Worm (Caenorhabditis elegans) whole organism, early embryonic: ENCODE data around the gene T13H5.1.

Source experiments
- B0310.2 ChIP-seq: sonication (generic microtip); optimal IDR thresholded peaks from 2 replicates; lab custom pipeline; 2016; ENCODE audit warnings: mild to moderate bottlenecking, missing genetic modification characterization, missing compliant biosample characterization
- F13C5.2 ChIP-seq: sonication (generic microtip); optimal IDR thresholded peaks from 2 replicates; lab custom pipeline; 2017; ENCODE audit warnings: mild to moderate bottlenecking, missing genetic modification characterization, inconsistent platforms, missing compliant biosample characterization
- aly-1 ChIP-seq: sonication (generic microtip); optimal IDR thresholded peaks from 2 replicates; lab custom pipeline; 2016; ENCODE audit warnings: missing genetic modification characterization, missing compliant biosample characterization
- ama-1 ChIP-seq: fragments of 150-350 bp; optimal IDR thresholded peaks from 2 replicates; lab custom pipeline; 2014
- ceh-13 ChIP-seq: fragments of 200-800 bp; sonication (Bioruptor generic); optimal IDR thresholded peaks from 2 replicates; lab custom pipeline; 2018; ENCODE audit warnings: mild to moderate bottlenecking, missing genetic modification characterization, missing compliant biosample characterization
- ceh-36 ChIP-seq: sonication (generic microtip); optimal IDR thresholded peaks from 2 replicates; lab custom pipeline; 2016; ENCODE audit warnings: missing genetic modification characterization, inconsistent platforms, missing compliant biosample characterization
- ets-7 ChIP-seq: sonication (generic microtip); optimal IDR thresholded peaks from 2 replicates; lab custom pipeline; 2016; ENCODE audit warnings: missing genotype, missing genetic modification characterization, missing compliant biosample characterization
- flt-1 ChIP-seq: fragments of 200-800 bp; sonication (Bioruptor generic); IDR thresholded peaks from 2 replicates; pipeline ENCODE4 v1.3.6; 2022; ENCODE audit warnings: missing genetic modification characterization, missing compliant biosample characterization
- hmbx-1 ChIP-seq: sonication (generic microtip); optimal IDR thresholded peaks from 2 replicates; lab custom pipeline; 2016; ENCODE audit warnings: mild to moderate bottlenecking, missing genetic modification characterization, missing compliant biosample characterization
- hmg-4 ChIP-seq: fragments of 200-800 bp; sonication (Bioruptor generic); optimal IDR thresholded peaks from 2 replicates; lab custom pipeline; 2018; ENCODE audit warnings: mild to moderate bottlenecking, missing genetic modification characterization, missing compliant biosample characterization
- hnd-1 ChIP-seq: sonication (generic microtip); optimal IDR thresholded peaks from 2 replicates; lab custom pipeline; 2016; ENCODE audit warnings: missing genetic modification characterization, missing compliant biosample characterization
- pes-1 ChIP-seq: fragments of 200-800 bp; sonication (Bioruptor generic); IDR thresholded peaks from 2 replicates; pipeline ENCODE4 v1.3.6; 2022; ENCODE audit warnings: missing genetic modification reagents, missing genetic modification characterization, missing compliant biosample characterization
- scrt-1 ChIP-seq: fragments of 200-800 bp; sonication (Bioruptor generic); IDR thresholded peaks from 2 replicates; pipeline ENCODE4 v1.3.6; 2022; ENCODE audit warnings: missing genetic modification characterization, missing compliant biosample characterization
- sea-1 ChIP-seq: fragments of 200-800 bp; sonication (Bioruptor generic); conservative IDR thresholded peaks from 2 replicates; pipeline ENCODE4 v1.3.6; 2022; ENCODE audit warnings: missing genetic modification characterization, missing compliant biosample characterization
- tbx-11 ChIP-seq: fragments of 200-800 bp; sonication (Bioruptor generic); IDR thresholded peaks from 2 replicates; pipeline ENCODE4 v1.3.6; 2022; ENCODE audit warnings: missing genetic modification characterization, missing compliant biosample characterization
- tbx-37 ChIP-seq: fragments of 200-800 bp; sonication (Bioruptor generic); conservative IDR thresholded peaks from 2 replicates; pipeline ENCODE4 v1.3.6; 2022; ENCODE audit warnings: missing genetic modification reagents, missing genetic modification characterization, missing compliant biosample characterization
- tra-4 ChIP-seq: sonication (generic microtip); optimal IDR thresholded peaks from 2 replicates; lab custom pipeline; 2017; ENCODE audit warnings: missing genetic modification characterization, missing compliant biosample characterization

The T13H5.1 gene

ce11 chrII:8532015-8532414 is 23.2 kb upstream of the T13H5.1 start:
- TF ChIP-seq ets-7 (tag; lab: Kevin White, UChicago) = no peak
- no peak for TF ChIP-seq hmbx-1 (tag; lab: Kevin White, UChicago)
- TF ChIP-seq tbx-37 (GFP tag; lab: Robert Waterston, UW) = no peak
- TF ChIP-seq hmg-4 = no peak
- no peak for TF ChIP-seq flt-1 (GFP tag; lab: Robert Waterston, UW)
- TF ChIP-seq tra-4 (tag; lab: Kevin White, UChicago) = no peak
- TF ChIP-seq aly-1 (tag; lab: Kevin White, UChicago) = no peak
- TF ChIP-seq pes-1 (GFP tag; lab: Robert Waterston, UW) = no peak
- TF ChIP-seq sea-1 (GFP tag; lab: Robert Waterston, UW) = no peak
- no peak for TF ChIP-seq ceh-36 (tag; lab: Kevin White, UChicago)
- no peak for TF ChIP-seq F13C5.2
- no peak for TF ChIP-seq tbx-11
- no peak for TF ChIP-seq hnd-1
- no peak for TF ChIP-seq ceh-13

- TF ChIP-seq scrt-1 (GFP tag; lab: Robert Waterston, UW) = no peak
- no peak for TF ChIP-seq pes-1 (GFP tag; lab: Robert Waterston, UW)
- no peak for TF ChIP-seq B0310.2
- TF ChIP-seq ceh-13 = no peak
- TF ChIP-seq aly-1 (tag; lab: Kevin White, UChicago) = no peak
- TF ChIP-seq hmg-4 = no peak
These were observed 22.4 kb upstream of the T13H5.1 start, which contains the start of gene gldi-7 for ce11 chrII:8531181-8531759. Gene gldi-7 (minus strand): TSS chrII:8531222.

- no peak for TF ChIP-seq tbx-11
- TF ChIP-seq flt-1 (GFP tag; lab: Robert Waterston, UW) = no peak
- no peak for TF ChIP-seq pes-1 (GFP tag; lab: Robert Waterston, UW)
- no peak for TF ChIP-seq tra-4 (tag; lab: Kevin White, UChicago)
- no peak for TF ChIP-seq ceh-13
- TF ChIP-seq sea-1 (GFP tag; lab: Robert Waterston, UW) = no peak
- TF ChIP-seq hmg-4 = no peak
- no peak for TF ChIP-seq hmbx-1 (tag; lab: Kevin White, UChicago)
- TF ChIP-seq B0310.2 = no peak
- TF ChIP-seq ama-1 (lab: Kevin White, UChicago) = no peak
- TF ChIP-seq ceh-36 (tag; lab: Kevin White, UChicago) = no peak
- TF ChIP-seq scrt-1 (GFP tag; lab: Robert Waterston, UW) = no peak
- no peak for TF ChIP-seq aly-1 (tag; lab: Kevin White, UChicago)
- no peak for TF ChIP-seq hnd-1
- no peak for TF ChIP-seq tbx-37 (GFP tag; lab: Robert Waterston, UW)
These were observed 20.4 kb upstream of the T13H5.1 start for ce11 chrII:8529176-8529698.

ce11 chrII:8525133-8525736 is 16.4 kb upstream of the T13H5.1 start, which contains the start of the genes prp-9 and mrps-18B:
Gene prp-9 (minus strand): TSS chrII:8525396.
Gene mrps-18B (plus strand): TSS chrII:8525681.
- no peak for TF ChIP-seq ets-7 (tag; lab: Kevin White, UChicago)
- no peak for TF ChIP-seq F13C5.2
- no peak for TF ChIP-seq aly-1 (tag; lab: Kevin White, UChicago)
- no peak for TF ChIP-seq B0310.2
- TF ChIP-seq ceh-36 (tag; lab: Kevin White, UChicago) = no peak
- no peak for TF ChIP-seq ama-1 (lab: Kevin White, UChicago)
- no peak for TF ChIP-seq pes-1 (GFP tag; lab: Robert Waterston, UW)

ce11 chrII:8520625-8521024 is 11.8 kb upstream of the T13H5.1 start, which contains the start of gene cht-2:
Gene cht-2 (plus strand): TSS chrII:8520925.
- TF ChIP-seq hnd-1 = no peak
- no peak for TF ChIP-seq hmg-4
- TF ChIP-seq hmbx-1 (tag; lab: Kevin White, UChicago) = no peak
- no peak for TF ChIP-seq scrt-1 (GFP tag; lab: Robert Waterston, UW)
- TF ChIP-seq ceh-36 (tag; lab: Kevin White, UChicago) = no peak
- no peak for TF ChIP-seq B0310.2
- TF ChIP-seq sea-1 (GFP tag; lab: Robert Waterston, UW) = no peak
- TF ChIP-seq tbx-37 (GFP tag; lab: Robert Waterston, UW) = no peak

- TF ChIP-seq B0310.2 (no peak), F13C5.2 (no peak), scrt-1 (GFP tag; lab: Robert Waterston, UW) (no peak), ceh-13 (no peak), flt-1 (GFP tag; lab: Robert Waterston, UW) (no peak), aly-1 (tag; lab: Kevin White, UChicago) (no peak), hnd-1 (no peak), ceh-36 (tag; lab: Kevin White, UChicago) (no peak), ama-1 (lab: Kevin White, UChicago) (no peak)
These were observed 9.4 kb upstream of the T13H5.1 start, which contains the start of gene T13H5.8 for ce11 chrII:8518210-8518609. Gene T13H5.8 (plus strand): TSS chrII:8518510.

ce11 chrII:8516783-8517182 is 7.9 kb upstream of the T13H5.1 start, which contains the start of gene rnh-2:
Gene rnh-2 (plus strand): TSS chrII:8517150.
- TF ChIP-seq tbx-37 (GFP tag; lab: Robert Waterston, UW) (peak; percentile 46; the same call in 1 of the 2 replicates), F13C5.2 (peak; percentile 5), flt-1 (GFP tag; lab: Robert Waterston, UW) (0 out of 2 replicates have a peak, but pooled peaks have one; percentile 31), ama-1 (lab: Kevin White, UChicago) (no peak)

- TF ChIP-seq flt-1 (GFP tag; lab: Robert Waterston, UW) (no peak), F13C5.2 (no peak)
These were observed 6.7 kb upstream of the T13H5.1 start for ce11 chrII:8515521-8515920.
